Fruit fly (Drosophila melanogaster) whole organism, embryonic: ENCODE measurements around the gene Bap111.

ENCODE experiments used
- Awh ChIP-seq: fragments of 200-800 bp; sonication (Bioruptor generic); IDR thresholded peaks from 2 replicates; pipeline ENCODE4, ENCODE4 v1.3.6; 2022; ENCODE audit warnings: missing biosample characterization, missing genetic modification characterization
- B-H2 ChIP-seq: fragments of 200-800 bp; sonication (Bioruptor generic); optimal IDR thresholded peaks from 2 replicates; lab custom pipeline; 2018; ENCODE audit warnings: missing biosample characterization, mild to moderate bottlenecking, missing genetic modification characterization
- BtbVII ChIP-seq: fragments of 200-800 bp; sonication (Bioruptor generic); optimal IDR thresholded peaks from 3 replicates; lab custom pipeline; 2017; ENCODE audit warnings: missing biosample characterization, mild to moderate bottlenecking, missing genetic modification characterization
- CG11695 ChIP-seq: fragments of 200-800 bp; sonication (Bioruptor generic); IDR thresholded peaks from 3 replicates; pipeline ENCODE4 v1.3.6; 2022; ENCODE audit warnings: missing biosample characterization, missing genetic modification characterization
- CG11696 ChIP-seq: fragments of 200-800 bp; sonication (Bioruptor generic); IDR thresholded peaks from 2 replicates; pipeline ENCODE4 v1.3.6; 2022; ENCODE audit warnings: missing biosample characterization, missing genetic modification characterization
- CG12391 ChIP-seq: fragments of 200-800 bp; sonication (Bioruptor generic); optimal IDR thresholded peaks from 3 replicates; lab custom pipeline; 2018; ENCODE audit warnings: missing biosample characterization, mild to moderate bottlenecking, missing genetic modification characterization, moderate library complexity
- CG12744 ChIP-seq: fragments of 200-800 bp; sonication (Bioruptor generic); optimal IDR thresholded peaks from 2 replicates; lab custom pipeline; 2016; ENCODE audit warnings: missing biosample characterization, missing genetic modification characterization
- CG13894 ChIP-seq: fragments of 200-800 bp; sonication (Bioruptor generic); optimal IDR thresholded peaks from 3 replicates; lab custom pipeline; 2018; ENCODE audit warnings: missing biosample characterization, mild to moderate bottlenecking, missing genetic modification characterization, moderate library complexity
- CG15479 ChIP-seq: fragments of 200-800 bp; sonication (Bioruptor generic); optimal IDR thresholded peaks from 3 replicates; lab custom pipeline; 2019; ENCODE audit warnings: missing biosample characterization, mild to moderate bottlenecking, missing genetic modification characterization, moderate library complexity
- CG1602 ChIP-seq: fragments of 200-800 bp; sonication (Bioruptor generic); optimal IDR thresholded peaks from 3 replicates; lab custom pipeline; 2016; ENCODE audit warnings: missing biosample characterization, missing genetic modification characterization
- CG17802 ChIP-seq: fragments of 200-800 bp; sonication (Bioruptor generic); optimal IDR thresholded peaks from 2 replicates; lab custom pipeline; 2018; ENCODE audit warnings: missing biosample characterization, mild to moderate bottlenecking, missing genetic modification characterization, moderate library complexity
- CG31365 ChIP-seq: fragments of 200-800 bp; sonication (Bioruptor generic); optimal IDR thresholded peaks from 2 replicates; lab custom pipeline; 2018; ENCODE audit warnings: missing biosample characterization, mild to moderate bottlenecking, missing genetic modification characterization
- CG32532 ChIP-seq: fragments of 200-800 bp; sonication (Bioruptor generic); IDR thresholded peaks from 2 replicates; pipeline ENCODE4 v1.3.6; 2022; ENCODE audit warnings: missing biosample characterization, missing genetic modification characterization
- CG33557 ChIP-seq: fragments of 200-800 bp; sonication (Bioruptor generic); optimal IDR thresholded peaks from 2 replicates; lab custom pipeline; 2019; ENCODE audit warnings: missing biosample characterization, mild to moderate bottlenecking, missing genetic modification characterization, moderate library complexity
- CG3726 ChIP-seq: fragments of 200-800 bp; sonication (Bioruptor generic); IDR thresholded peaks from 3 replicates; pipeline ENCODE4, ENCODE4 v1.3.6; 2022; ENCODE audit warnings: missing biosample characterization, missing genetic modification characterization
- CG3995 ChIP-seq: fragments of 200-800 bp; sonication (Bioruptor generic); optimal IDR thresholded peaks from 3 replicates; lab custom pipeline; 2016; ENCODE audit warnings: missing biosample characterization, missing genetic modification characterization
- CG42726 ChIP-seq: fragments of 200-800 bp; sonication (Bioruptor generic); IDR thresholded peaks from 2 replicates; pipeline ENCODE4 v1.3.6; 2022; ENCODE audit warnings: missing biosample characterization, missing genetic modification characterization; ENCODE audit not compliant: partially characterized antibody
- CG9797 ChIP-seq: fragments of 200-800 bp; sonication (Bioruptor generic); optimal IDR thresholded peaks from 3 replicates; lab custom pipeline; 2018; ENCODE audit warnings: missing biosample characterization, mild to moderate bottlenecking, missing genetic modification characterization
- CkIIα-i1 ChIP-seq: fragments of 200-800 bp; sonication (Bioruptor generic); IDR thresholded peaks from 2 replicates; pipeline ENCODE4 v1.3.6; 2022; ENCODE audit warnings: missing biosample characterization, missing genetic modification characterization
- CrebB ChIP-seq: fragments of 200-800 bp; sonication (Bioruptor generic); optimal IDR thresholded peaks from 3 replicates; lab custom pipeline; 2018; ENCODE audit warnings: missing biosample characterization, mild to moderate bottlenecking, missing genetic modification characterization
- D19B ChIP-seq: fragments of 200-800 bp; sonication (Bioruptor generic); optimal IDR thresholded peaks from 2 replicates; lab custom pipeline; 2017; ENCODE audit warnings: missing biosample characterization, mild to moderate bottlenecking, missing genetic modification characterization
- Dfd ChIP-seq, 2 experiments: fragments of >200 bp; optimal IDR thresholded peaks; 2 replicates each; lab custom pipeline; 2017; ENCODE audit warnings: missing biosample characterization in 2 of 2, missing genetic modification characterization in 2 of 2
- GATAe ChIP-seq: fragments of 200-800 bp; sonication (Bioruptor generic); conservative IDR thresholded peaks from 2 replicates; pipeline ENCODE4 v1.3.6; 2022; ENCODE audit warnings: missing biosample characterization, missing genetic modification characterization
- Gug ChIP-seq: fragments of 200-800 bp; sonication (Bioruptor generic); IDR thresholded peaks from 4 replicates; pipeline ENCODE4 v1.3.6; 2022; ENCODE audit warnings: missing biosample characterization, missing genetic modification characterization
- H15 ChIP-seq: fragments of 200-800 bp; sonication (Bioruptor generic); IDR thresholded peaks from 3 replicates; pipeline ENCODE4 v1.3.6; 2022; ENCODE audit warnings: missing biosample characterization, missing genetic modification characterization
- Hr39 ChIP-seq: fragments of >200 bp; optimal IDR thresholded peaks from 2 replicates; lab custom pipeline; 2017
- Hsf ChIP-seq: fragments of 200-800 bp; sonication (Bioruptor generic); optimal IDR thresholded peaks from 3 replicates; lab custom pipeline; 2016; ENCODE audit warnings: missing biosample characterization, missing genetic modification characterization
- Mrtf ChIP-seq: fragments of 200-800 bp; sonication (Bioruptor generic); IDR thresholded peaks from 3 replicates; pipeline ENCODE4 v1.3.6; 2022; ENCODE audit warnings: missing biosample characterization, missing genetic modification characterization
- Nf-YB ChIP-seq: fragments of 200-800 bp; sonication (Bioruptor generic); optimal IDR thresholded peaks from 3 replicates; lab custom pipeline; 2019; ENCODE audit warnings: missing biosample characterization, mild to moderate bottlenecking, missing genetic modification characterization, moderate library complexity
- Oaz ChIP-seq: fragments of 200-800 bp; sonication (Bioruptor generic); IDR thresholded peaks from 2 replicates; pipeline ENCODE4 v1.3.6; 2022; ENCODE audit warnings: missing biosample characterization, missing genetic modification characterization
- Optix ChIP-seq: fragments of 200-800 bp; sonication (Bioruptor generic); IDR thresholded peaks from 3 replicates; pipeline ENCODE4 v1.3.6; 2022; ENCODE audit warnings: missing biosample characterization, missing genetic modification characterization
- Vsx1 ChIP-seq: fragments of 200-800 bp; sonication (Bioruptor generic); optimal IDR thresholded peaks from 2 replicates; lab custom pipeline; 2017; ENCODE audit warnings: missing biosample characterization, mild to moderate bottlenecking, missing genetic modification characterization, missing genetic modification reagents
- ap ChIP-seq: fragments of 200-800 bp; sonication (Bioruptor generic); IDR thresholded peaks from 2 replicates; pipeline ENCODE4 v1.3.6; 2022; ENCODE audit warnings: missing biosample characterization, missing genetic modification characterization
- az2 ChIP-seq: fragments of 200-800 bp; sonication (Bioruptor generic); optimal IDR thresholded peaks from 3 replicates; lab custom pipeline; 2016; ENCODE audit warnings: missing biosample characterization, missing genetic modification characterization
- bbx ChIP-seq: fragments of 200-800 bp; sonication (Bioruptor generic); IDR thresholded peaks from 2 replicates; pipeline ENCODE4 v1.3.6; 2022; ENCODE audit warnings: missing biosample characterization, missing genetic modification characterization; ENCODE audit not compliant: partially characterized antibody
- cg ChIP-seq: fragments of 200-800 bp; sonication (Bioruptor generic); optimal IDR thresholded peaks from 3 replicates; lab custom pipeline; 2019; ENCODE audit warnings: missing biosample characterization, mild to moderate bottlenecking, missing genetic modification characterization, moderate library complexity
- ci ChIP-seq: fragments of 200-800 bp; sonication (Bioruptor generic); IDR thresholded peaks from 3 replicates; pipeline ENCODE4 v1.3.6; 2022; ENCODE audit warnings: missing biosample characterization, missing genetic modification characterization
- ems ChIP-seq: fragments of 200-800 bp; sonication (Bioruptor generic); optimal IDR thresholded peaks from 3 replicates; lab custom pipeline; 2016; ENCODE audit warnings: missing biosample characterization, missing genetic modification characterization
- gsb-n ChIP-seq: fragments of 200-800 bp; sonication (Bioruptor generic); optimal IDR thresholded peaks from 3 replicates; lab custom pipeline; 2018; ENCODE audit warnings: missing biosample characterization, mild to moderate bottlenecking, missing genetic modification characterization
- hth ChIP-seq: fragments of >200 bp; optimal IDR thresholded peaks from 2 replicates; lab custom pipeline; 2017; ENCODE audit warnings: inconsistent platforms
- kay ChIP-seq: fragments of 200-800 bp; sonication (Bioruptor generic); optimal IDR thresholded peaks from 2 replicates; lab custom pipeline; 2016; ENCODE audit warnings: missing biosample characterization, missing genetic modification characterization
- knrl ChIP-seq: fragments of 200-800 bp; sonication (Bioruptor generic); IDR thresholded peaks from 3 replicates; pipeline ENCODE4 v1.3.6; 2022; ENCODE audit warnings: missing biosample characterization, missing genetic modification characterization; ENCODE audit not compliant: partially characterized antibody
- lab ChIP-seq: fragments of 200-800 bp; sonication (Bioruptor generic); optimal IDR thresholded peaks from 3 replicates; lab custom pipeline; 2017; ENCODE audit warnings: missing biosample characterization, missing genetic modification characterization, mild to moderate bottlenecking, moderate library complexity, missing genetic modification reagents
- lbe ChIP-seq: fragments of 200-800 bp; sonication (Bioruptor generic); optimal IDR thresholded peaks from 2 replicates; lab custom pipeline; 2016; ENCODE audit warnings: missing biosample characterization, mild to moderate bottlenecking, missing genetic modification characterization
- lilli ChIP-seq: fragments of 200-800 bp; sonication (Bioruptor generic); optimal IDR thresholded peaks from 3 replicates; lab custom pipeline; 2016; ENCODE audit warnings: missing biosample characterization, missing genetic modification characterization
- maf-S ChIP-seq: fragments of 200-800 bp; sonication (Bioruptor generic); optimal IDR thresholded peaks from 2 replicates; lab custom pipeline; 2016; ENCODE audit warnings: missing biosample characterization, missing genetic modification characterization
- mld ChIP-seq: fragments of 200-800 bp; sonication (Bioruptor generic); IDR thresholded peaks from 3 replicates; pipeline ENCODE4 v1.3.6; 2022; ENCODE audit warnings: missing biosample characterization, missing genetic modification characterization; ENCODE audit not compliant: partially characterized antibody
- seq ChIP-seq: fragments of 200-800 bp; sonication (Bioruptor generic); IDR thresholded peaks from 2 replicates; pipeline ENCODE4 v1.3.6; 2022; ENCODE audit warnings: missing biosample characterization, missing genetic modification characterization
- slou ChIP-seq: fragments of 200-800 bp; sonication (Bioruptor generic); optimal IDR thresholded peaks from 3 replicates; lab custom pipeline; 2016; ENCODE audit warnings: missing biosample characterization, missing genetic modification characterization
- sna ChIP-seq: fragments of 200-800 bp; sonication (Bioruptor generic); IDR thresholded peaks from 2 replicates; pipeline ENCODE4 v1.3.6; 2022; ENCODE audit warnings: missing biosample characterization, missing genetic modification characterization; ENCODE audit not compliant: partially characterized antibody
- vfl ChIP-seq: fragments of 200-800 bp; sonication (Bioruptor generic); optimal IDR thresholded peaks from 2 replicates; lab custom pipeline; 2016; ENCODE audit warnings: missing biosample characterization, missing genetic modification characterization
- wdn ChIP-seq: fragments of 200-800 bp; sonication (Bioruptor generic); IDR thresholded peaks from 2 replicates; pipeline ENCODE4 v1.3.6; 2022; ENCODE audit warnings: missing biosample characterization, missing genetic modification characterization

The Bap111 gene

dm6 chrX:9141219-9141618 is 7.9 kb upstream of the Bap111 start (continued):
- TF ChIP-seq D19B (no peak), CG42726 (no peak), sna (GFP tag; lab: Robert Waterston, UW) (no peak), CG12744 (GFP tag; lab: Kevin White, UChicago) (no peak), Awh (peak; percentile 81), ems (peak; percentile 67), hth (lab: Kevin White, UChicago) (no peak), lab (GFP tag; lab: Kevin White, UChicago) (no peak), CG9797 (GFP tag; lab: Kevin White, UChicago) (no peak), Oaz (peak; percentile 75), seq (peak; percentile 60; the same call in 1 of the 2 replicates), GATAe (GFP tag; lab: Robert Waterston, UW) (no peak), slou (GFP tag; lab: Kevin White, UChicago) (no peak), wdn (GFP tag; lab: Robert Waterston, UW) (peak; percentile 58; the same call in 1 of the 2 replicates), bbx (no peak), Vsx1 (GFP tag; lab: Kevin White, UChicago) (no peak), CkIIα-i1 (GFP tag; lab: Robert Waterston, UW) (no peak), Hr39 (lab: Kevin White, UChicago) (no peak), CG15479 (peak; percentile 25), lilli (peak; percentile 68), kay (GFP tag; lab: Kevin White, UChicago) (peak; percentile 21), Optix (GFP tag; lab: Robert Waterston, UW) (peak; percentile 87), az2 (GFP tag; lab: Kevin White, UChicago) (peak; percentile 75), maf-S (GFP tag; lab: Kevin White, UChicago) (peak; percentile 37), Mrtf (GFP tag; lab: Robert Waterston, UW) (peak; percentile 85), lbe (GFP tag; lab: Kevin White, UChicago) (no peak), CG13894 (peak; percentile 31), vfl (peak; percentile 46), ap (GFP tag; lab: Robert Waterston, UW) (peak; percentile 74), CG3995 (GFP tag; lab: Kevin White, UChicago) (no peak), CG12391 (tag; lab: Kevin White, UChicago) (peak; percentile 65), gsb-n (tag; lab: Kevin White, UChicago) (peak; percentile 60), CG1602 (peak; percentile 43), CG11695 (peak; percentile 67; the same call in 1 of the 3 replicates), Dfd (GFP tag; optimal IDR thresholded peaks at IDR 0.05; lab: Kevin White, UChicago) (no peak), CG33557 (GFP tag; lab: Kevin White, UChicago) (peak; percentile 71), Hsf (peak; percentile 73), CG31365 (tag; lab: Kevin White, UChicago) (peak; percentile 21), BtbVII (GFP tag; lab: Kevin White, UChicago) (peak; percentile 18), CG3726 (GFP tag; lab: Robert Waterston, UW) (peak; percentile 80; the same call in 2 of the 3 replicates), CrebB (peak; percentile 13), knrl (GFP tag; lab: Robert Waterston, UW) (0 out of 3 replicates have a peak, but pooled peaks have one; percentile 23), Gug (GFP tag; lab: Robert Waterston, UW) (peak; percentile 91), B-H2 (GFP tag; lab: Kevin White, UChicago) (no peak), CG32532 (GFP tag; lab: Robert Waterston, UW) (peak; percentile 84), cg (GFP tag; lab: Kevin White, UChicago) (no peak), CG11696 (GFP tag; lab: Robert Waterston, UW) (peak; percentile 38; the same call in 1 of the 2 replicates), Nf-YB (peak; percentile 25), H15 (peak; percentile 85), ci (GFP tag; lab: Robert Waterston, UW) (peak; percentile 92), CG17802 (peak; percentile 43), mld (GFP tag; lab: Robert Waterston, UW) (no peak)
